Fruit fly (Drosophila melanogaster) whole organism: ENCODE results near the gene dsx.

Source experiments
- Dll ChIP-seq: fragments of >200 bp; optimal IDR thresholded peaks from 2 replicates; lab custom pipeline; 2017
- EcR ChIP-seq, 2 experiments: fragments of >200 bp; optimal IDR thresholded peaks; 2 replicates each; lab custom pipeline; 2017; ENCODE audit warnings: missing biosample characterization in 2 of 2, missing genetic modification characterization in 2 of 2, missing genetic modification reagents in 2 of 2
- pan ChIP-seq: fragments of >200 bp; optimal IDR thresholded peaks from 2 replicates; lab custom pipeline; 2017
- usp ChIP-seq: fragments of >200 bp; optimal IDR thresholded peaks from 2 replicates; lab custom pipeline; 2017; ENCODE audit warnings: missing biosample characterization, missing genetic modification characterization, mixed read lengths

dm6 chr3R:7953041-7953788, 14.0 kb downstream of the dsx start:
- TF ChIP-seq usp (GFP tag; lab: Kevin White, UChicago), result no peak
- TF ChIP-seq Dll (lab: Kevin White, UChicago), result no peak
- no peak for TF ChIP-seq EcR (GFP tag; optimal IDR thresholded peaks at IDR 0.05; lab: Kevin White, UChicago)
- no peak for TF ChIP-seq pan (lab: Kevin White, UChicago)
